Fruit fly (Drosophila melanogaster): Measurements from ENCODE around the gene psd.
A peak's percentile ranks its signal among the peaks of the same experiment; 100 is the strongest.

Gene psd

dm6 chr2L:5979055-5979399, 14.3 kb upstream of the psd start (continued):
- TF ChIP-seq phol (tag; optimal IDR thresholded peaks at IDR 0.05) (peak; percentile 61), B-H1 (GFP tag; IDR thresholded peaks at IDR 0.05) (no peak), nerfin-2 (GFP tag; IDR thresholded peaks at IDR 0.05; ENCODE audit: partially characterized antibody) (no peak), CG14965 (GFP tag; optimal IDR thresholded peaks at IDR 0.05; ENCODE audit: borderline replicate concordance) (no peak), grn (GFP tag; optimal IDR thresholded peaks at IDR 0.05) (peak; percentile 49), CG9727 (GFP tag; optimal IDR thresholded peaks at IDR 0.05) (no peak), CG18764 (GFP tag; optimal IDR thresholded peaks at IDR 0.05) (no peak), luna (GFP tag; optimal IDR thresholded peaks at IDR 0.05) (no peak)

DNA sequence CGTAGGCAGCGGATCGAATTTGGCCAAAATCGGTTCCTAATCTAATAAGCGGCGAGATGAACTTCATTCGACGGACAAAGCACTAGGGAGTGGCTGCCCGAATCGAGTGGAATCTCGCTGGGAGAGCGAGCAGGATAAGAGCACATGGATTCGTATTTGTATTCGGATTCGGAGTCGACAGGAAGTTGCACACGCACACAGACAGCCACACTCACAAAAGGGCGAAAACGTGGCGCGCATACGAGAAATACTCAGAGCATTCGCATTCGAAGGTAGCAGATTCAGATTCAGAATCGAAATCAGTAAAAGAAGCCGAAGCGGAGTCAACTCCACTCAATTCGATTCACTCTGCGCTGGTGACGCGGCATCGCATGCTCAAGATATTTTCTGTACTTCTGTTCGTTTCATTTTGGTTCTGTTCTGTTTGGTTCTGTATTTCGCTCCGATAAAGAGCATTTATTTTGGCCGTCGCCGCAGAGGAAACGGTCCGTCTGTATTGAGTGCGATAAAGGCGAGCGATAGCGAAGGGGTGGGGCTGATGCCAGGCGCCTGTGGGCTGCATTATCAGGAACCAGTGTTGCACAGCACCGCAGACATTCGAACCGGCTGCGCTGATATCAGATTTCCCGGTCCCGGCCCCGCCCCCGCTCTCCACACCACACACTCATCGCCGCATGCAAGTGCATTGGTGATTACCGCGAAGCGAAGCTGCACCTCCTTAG, 13.7 kb upstream of the psd start:
- TF ChIP-seq CG12942 (GFP tag; optimal IDR thresholded peaks at IDR 0.05) (no peak), crol (GFP tag; IDR thresholded peaks at IDR 0.05) (no peak), slp2 (GFP tag; optimal IDR thresholded peaks at IDR 0.05) (no peak), Fer1 (GFP tag; optimal IDR thresholded peaks at IDR 0.05) (peak; percentile 35), otp (GFP tag; IDR thresholded peaks at IDR 0.05) (no peak), Vsx1 (GFP tag; optimal IDR thresholded peaks at IDR 0.05) (no peak), CG14014 (GFP tag; IDR thresholded peaks at IDR 0.05) (no peak), abd-A (tag; optimal IDR thresholded peaks at IDR 0.05) (no peak), sens (GFP tag) (peak; percentile 56), Deaf1 (tag; optimal IDR thresholded peaks at IDR 0.05) (peak; percentile 58), Six4 (GFP tag; optimal IDR thresholded peaks at IDR 0.05) (peak; percentile 12), CG8478 (optimal IDR thresholded peaks at IDR 0.05) (peak; percentile 34), CG30403 (GFP tag; optimal IDR thresholded peaks at IDR 0.05) (no peak), CG14710 (tag; optimal IDR thresholded peaks at IDR 0.05) (peak; percentile 22), Hey (tag; optimal IDR thresholded peaks at IDR 0.05) (peak; percentile 2), h (optimal IDR thresholded peaks at IDR 0.05) (peak; percentile 45), CG10543 (GFP tag; optimal IDR thresholded peaks at IDR 0.05) (peak; percentile 13), CG10267 (tag; optimal IDR thresholded peaks at IDR 0.05) (peak; percentile 85), grn (GFP tag; optimal IDR thresholded peaks at IDR 0.05) (peak; percentile 94), Max (GFP tag; optimal IDR thresholded peaks at IDR 0.05) (peak; percentile 13), CG11723 (GFP tag; optimal IDR thresholded peaks at IDR 0.05) (no peak), CG15514 (GFP tag; optimal IDR thresholded peaks at IDR 0.05) (peak; percentile 11), Med (GFP tag) (peak; percentile 62), nmo (GFP tag; optimal IDR thresholded peaks at IDR 0.05) (no peak), Camta (GFP tag; optimal IDR thresholded peaks at IDR 0.05) (no peak), chn (GFP tag; optimal IDR thresholded peaks at IDR 0.05) (peak; percentile 55), CG1832 (GFP tag; optimal IDR thresholded peaks at IDR 0.05) (no peak), Meics (GFP tag; optimal IDR thresholded peaks at IDR 0.05) (no peak), corto (GFP tag; optimal IDR thresholded peaks at IDR 0.05) (peak; percentile 21), nom (GFP tag; optimal IDR thresholded peaks at IDR 0.05) (peak; percentile 30), sim (GFP tag; IDR thresholded peaks at IDR 0.05) (no peak), CG3407 (GFP tag; optimal IDR thresholded peaks at IDR 0.05) (no peak), tll (GFP tag; optimal IDR thresholded peaks at IDR 0.05) (peak in 1 of 2 experiments; percentile 4), ac (GFP tag; optimal IDR thresholded peaks at IDR 0.05) (no peak), Mrtf (GFP tag; IDR thresholded peaks at IDR 0.05) (no peak), br (optimal IDR thresholded peaks at IDR 0.05) (no peak), ATbp (GFP tag; optimal IDR thresholded peaks at IDR 0.05) (no peak), CG15479 (GFP tag; optimal IDR thresholded peaks at IDR 0.05) (peak; percentile 94), CG18599 (GFP tag; optimal IDR thresholded peaks at IDR 0.05) (peak; percentile 23), insv (GFP tag; optimal IDR thresholded peaks at IDR 0.05) (peak in 1 of 2 experiments; percentile 85), CG12219 (GFP tag; optimal IDR thresholded peaks at IDR 0.05) (no peak), pnt (GFP tag; optimal IDR thresholded peaks at IDR 0.05) (no peak)

Data from whole organism, embryonic.